Worm (Caenorhabditis elegans): ENCODE measurements around the gene ZK697.1.

DNA sequence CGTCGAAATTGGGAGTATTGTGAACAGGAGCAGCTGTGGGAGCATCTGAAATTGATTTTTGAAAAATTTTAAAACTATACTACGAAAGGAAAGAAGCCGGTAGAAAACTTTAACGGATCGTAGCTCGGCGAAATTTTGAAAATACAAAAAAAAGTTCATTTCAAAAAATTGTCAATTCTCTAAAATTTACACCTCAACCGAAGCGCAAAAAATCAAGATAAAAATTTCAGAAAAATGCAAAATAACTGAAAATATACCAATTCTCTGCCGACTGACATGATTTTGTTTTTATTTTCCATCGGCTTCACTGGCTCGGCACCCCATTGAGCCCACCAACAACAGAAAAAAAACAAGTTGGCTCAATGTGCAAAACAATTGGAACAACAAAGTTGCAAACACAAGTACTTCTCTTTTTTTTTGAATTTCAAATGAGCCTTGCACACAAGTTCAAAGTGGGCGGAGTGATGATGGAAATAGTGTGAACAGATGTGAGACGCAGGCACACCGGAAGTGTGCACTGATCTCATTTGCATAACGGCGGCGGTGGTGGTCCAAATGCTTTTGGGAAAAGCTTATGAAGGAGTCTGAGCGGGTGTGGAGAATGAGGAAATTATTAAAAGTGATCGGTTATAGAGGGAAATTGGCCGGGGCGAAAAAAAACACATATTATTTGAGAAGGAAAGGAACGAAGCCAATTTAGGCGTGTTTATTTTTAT is 22.4 kb downstream of the ZK697.1 start, which contains the start of gene F36H9.7:
- TF ChIP-seq ceh-58 (GFP tag; IDR thresholded peaks at IDR 0.05) = no peak
- no peak for TF ChIP-seq T26A5.8 (tag; optimal IDR thresholded peaks at IDR 0.05)
- no peak for TF ChIP-seq ama-1 (optimal IDR thresholded peaks at IDR 0.05)
- no peak for TF ChIP-seq ama-1 (GFP tag; optimal IDR thresholded peaks at IDR 0.05)
- TF ChIP-seq sea-2 (GFP tag; IDR thresholded peaks at IDR 0.05) = no peak
- TF ChIP-seq F49E8.2 (tag; optimal IDR thresholded peaks at IDR 0.05; ENCODE audit: insufficient read depth) = no peak
- no peak for TF ChIP-seq snpc-4 (GFP tag; optimal IDR thresholded peaks at IDR 0.05)
- no peak for TF ChIP-seq snpc-4 (tag; optimal IDR thresholded peaks at IDR 0.05)
